Fruit fly (Drosophila melanogaster): ENCODE measurements around the gene Faf2.

Gene Faf2

DNA sequence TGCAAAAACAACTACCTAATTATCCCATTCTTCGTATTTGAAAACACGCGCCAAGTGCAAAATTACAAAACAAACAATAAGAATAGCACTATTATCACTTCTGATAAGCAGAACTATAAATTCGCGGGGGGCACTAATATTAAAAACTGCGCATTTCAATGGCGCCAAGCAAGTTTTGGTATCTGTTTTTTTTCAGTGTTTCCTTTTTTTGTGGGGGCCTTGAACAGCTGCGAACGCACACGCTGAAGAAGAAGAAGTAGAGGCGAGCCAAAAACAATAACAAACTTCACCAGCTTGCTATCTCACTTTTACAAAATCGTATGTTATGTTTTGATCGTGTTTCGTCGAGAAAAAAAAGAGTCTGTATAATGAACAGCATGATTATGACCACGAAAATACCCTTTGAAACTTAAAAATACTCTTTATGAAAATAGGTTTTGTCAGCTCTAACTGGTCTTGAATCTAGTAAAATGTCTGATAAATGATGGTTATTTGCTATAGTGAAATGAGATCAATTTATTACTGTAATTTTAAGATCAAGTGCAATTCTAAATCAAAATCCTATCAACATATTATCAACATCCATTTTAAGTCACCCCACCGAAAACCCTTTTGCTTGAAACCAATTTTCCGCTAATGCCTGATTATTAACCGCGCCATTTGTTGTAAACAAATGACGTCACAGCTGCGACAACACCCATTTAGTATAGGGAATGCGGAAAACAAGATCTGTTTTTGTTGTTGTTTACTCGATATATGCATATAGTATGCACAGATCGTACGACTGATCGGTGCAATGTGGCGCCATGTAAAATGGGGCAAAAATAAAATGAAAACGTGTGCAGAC lies 14.4 kb downstream of the Faf2 start (continued):
- no peak; the same call in 2 of the 3 replicates for TF ChIP-seq CG34224 (GFP tag; IDR thresholded peaks at IDR 0.05; ENCODE audit: partially characterized antibody)
- TF ChIP-seq CG4282 (GFP tag; optimal IDR thresholded peaks at IDR 0.05): peak; percentile 18
- peak; percentile 59 for TF ChIP-seq CG4360 (GFP tag; IDR thresholded peaks at IDR 0.05)
- peak; percentile 52; the same call in 1 of the 2 replicates for TF ChIP-seq HLH3B (GFP tag; IDR thresholded peaks at IDR 0.05)
- peak; percentile 41 for TF ChIP-seq NK7.1 (GFP tag; optimal IDR thresholded peaks at IDR 0.05)
- TF ChIP-seq CG1602 (GFP tag; optimal IDR thresholded peaks at IDR 0.05): peak; percentile 39
- peak; percentile 52 for TF ChIP-seq CG9932 (GFP tag; IDR thresholded peaks at IDR 0.05)
- no peak for TF ChIP-seq dimm (GFP tag; IDR thresholded peaks at IDR 0.05)
- TF ChIP-seq grn (GFP tag; optimal IDR thresholded peaks at IDR 0.05): peak; percentile 23

DNA sequence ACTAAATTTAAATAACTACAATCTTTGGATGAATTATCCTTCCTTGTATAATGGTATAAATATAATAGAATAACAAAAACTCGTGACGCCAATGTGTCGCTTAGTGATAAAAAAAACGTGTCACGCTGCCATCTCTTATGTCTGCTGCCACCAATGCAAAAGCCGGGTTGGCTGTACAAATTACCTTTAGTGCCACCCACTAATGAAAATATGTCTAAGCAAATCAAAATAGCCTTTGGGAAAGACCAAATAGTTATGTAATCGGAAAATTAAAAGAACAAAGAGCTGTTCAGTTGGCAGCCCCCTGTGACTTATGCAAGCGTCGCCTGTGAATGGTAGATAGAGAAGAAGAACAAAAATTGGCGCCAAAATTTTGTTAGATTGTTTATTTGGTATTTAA lies 19.1 kb downstream of the Faf2 start, which contains the start of gene CG10336:
CG10336 (plus strand) TSS at position 153 of the 400 bp plus-strand sequence.
- TF ChIP-seq MESR4 (GFP tag; optimal IDR thresholded peaks at IDR 0.05) (peak; percentile 64), Eip74EF (GFP tag; optimal IDR thresholded peaks at IDR 0.05) (no peak), Sry-β (GFP tag; optimal IDR thresholded peaks at IDR 0.05) (peak; percentile 53), eve (GFP tag; optimal IDR thresholded peaks at IDR 0.05) (no peak), CG32532 (GFP tag; IDR thresholded peaks at IDR 0.05) (0 out of 2 replicates have a peak, but pooled peaks have one; percentile 12), lola (GFP tag; optimal IDR thresholded peaks at IDR 0.05) (no peak), danr (GFP tag; IDR thresholded peaks at IDR 0.05) (no peak), Hr3 (GFP tag; optimal IDR thresholded peaks at IDR 0.05) (no peak), unc-4 (GFP tag; IDR thresholded peaks at IDR 0.05; ENCODE audit: partially characterized antibody) (peak; percentile 39; the same call in 1 of the 2 replicates), Bgb (GFP tag; IDR thresholded peaks at IDR 0.05; ENCODE audit: partially characterized antibody) (peak; percentile 19; the same call in 1 of the 2 replicates), CG10462 (GFP tag; optimal IDR thresholded peaks at IDR 0.05) (no peak), CG1602 (GFP tag; optimal IDR thresholded peaks at IDR 0.05) (no peak), CG15073 (GFP tag; optimal IDR thresholded peaks at IDR 0.05) (no peak), grau (tag; optimal IDR thresholded peaks at IDR 0.05) (no peak), CG30020 (tag; optimal IDR thresholded peaks at IDR 0.05) (no peak), Poxn (GFP tag; IDR thresholded peaks at IDR 0.05) (no peak), slbo (GFP tag; IDR thresholded peaks at IDR 0.05) (no peak), Hr78 (GFP tag; optimal IDR thresholded peaks at IDR 0.05) (no peak), sens-2 (GFP tag; IDR thresholded peaks at IDR 0.05) (no peak), wdn (GFP tag; IDR thresholded peaks at IDR 0.05) (no peak), CG13287 (GFP tag; IDR thresholded peaks at IDR 0.05; ENCODE audit: partially characterized antibody) (peak; percentile 60), TFAM (GFP tag; optimal IDR thresholded peaks at IDR 0.05) (no peak), HLH4C (GFP tag; IDR thresholded peaks at IDR 0.05; ENCODE audit: partially characterized antibody) (0 out of 3 replicates have a peak, but pooled peaks have one; percentile 8), br (optimal IDR thresholded peaks at IDR 0.05) (no peak), Chrac-16 (GFP tag; optimal IDR thresholded peaks at IDR 0.05) (peak; percentile 0), dati (GFP tag; IDR thresholded peaks at IDR 0.05) (no peak), CG2875 (GFP tag; optimal IDR thresholded peaks at IDR 0.05) (no peak), sna (GFP tag; IDR thresholded peaks at IDR 0.05; ENCODE audit: partially characterized antibody) (peak; percentile 38), HLH54F (GFP tag; optimal IDR thresholded peaks at IDR 0.05) (no peak), phol (tag; optimal IDR thresholded peaks at IDR 0.05) (peak; percentile 50), knrl (GFP tag; IDR thresholded peaks at IDR 0.05; ENCODE audit: partially characterized antibody) (peak; percentile 52), CG1603 (tag; optimal IDR thresholded peaks at IDR 0.05) (peak; percentile 17), gem (tag; optimal IDR thresholded peaks at IDR 0.05) (no peak), CG8281 (tag; optimal IDR thresholded peaks at IDR 0.05) (no peak), D19B (GFP tag; optimal IDR thresholded peaks at IDR 0.05) (no peak), CG32772 (GFP tag; IDR thresholded peaks at IDR 0.05) (no peak), CG34376 (GFP tag; optimal IDR thresholded peaks at IDR 0.05) (no peak), hbn (GFP tag; IDR thresholded peaks at IDR 0.05; ENCODE audit: partially characterized antibody) (peak; percentile 59), CG12391 (tag; optimal IDR thresholded peaks at IDR 0.05) (no peak)
